Worm (Caenorhabditis elegans) whole organism, L4 larva: ENCODE data around the gene mak-1.
A peak's percentile ranks its signal among the peaks of the same experiment; 100 is the strongest.

Experiments
- D1046.2 ChIP-seq: fragments of 200-800 bp; sonication (Bioruptor generic); IDR thresholded peaks from 2 replicates; pipeline ENCODE4 v1.3.6; 2022; ENCODE audit warnings: missing genetic modification characterization, missing compliant biosample characterization
- T20F7.1 ChIP-seq: fragments of 200-800 bp; sonication (Bioruptor generic); optimal IDR thresholded peaks from 2 replicates; lab custom pipeline; 2018; ENCODE audit warnings: mild to moderate bottlenecking, missing genetic modification characterization, missing compliant biosample characterization
- T26A8.4 ChIP-seq: fragments of 200-800 bp; sonication (Bioruptor generic); IDR thresholded peaks from 2 replicates; pipeline ENCODE4 v1.3.6; 2022; ENCODE audit warnings: missing genetic modification characterization, missing compliant biosample characterization
- Y105C5A.15 ChIP-seq: fragments of 200-800 bp; sonication (Bioruptor generic); IDR thresholded peaks from 2 replicates; pipeline ENCODE4 v1.3.6; 2022; ENCODE audit warnings: missing genetic modification characterization, missing compliant biosample characterization
- Y48G9A.11 ChIP-seq: fragments of 200-800 bp; sonication (Bioruptor generic); IDR thresholded peaks from 2 replicates; pipeline ENCODE4 v1.3.6; 2022; ENCODE audit warnings: missing genetic modification reagents, missing genetic modification characterization, missing compliant biosample characterization
- Y5F2A.4 ChIP-seq: fragments of 200-800 bp; sonication (Bioruptor generic); optimal IDR thresholded peaks from 2 replicates; lab custom pipeline; 2018; ENCODE audit warnings: mild to moderate bottlenecking, missing genetic modification characterization, missing compliant biosample characterization
- ZK337.2 ChIP-seq: fragments of 200-800 bp; sonication (Bioruptor generic); IDR thresholded peaks from 2 replicates; pipeline ENCODE4 v1.3.6; 2022; ENCODE audit warnings: missing genetic modification reagents, missing genetic modification characterization, missing compliant biosample characterization
- aha-1 ChIP-seq: fragments of 150-350 bp; peaks from one replicate; lab custom pipeline; 2014; ENCODE audit warnings: missing biosample characterization, missing genetic modification characterization
- ama-1 ChIP-seq: fragments of 150-350 bp; optimal IDR thresholded peaks from 2 replicates; lab custom pipeline; 2014; ENCODE audit warnings: inconsistent platforms, mixed read lengths
- arid-1 ChIP-seq: fragments of 200-800 bp; sonication (Bioruptor generic); conservative IDR thresholded peaks from 2 replicates; pipeline ENCODE4 v1.3.6; 2022; ENCODE audit warnings: missing genetic modification reagents, missing genetic modification characterization, missing compliant biosample characterization
- ceh-20 ChIP-seq: fragments of 200-800 bp; sonication (Bioruptor generic); IDR thresholded peaks from 2 replicates; pipeline ENCODE4 v1.3.6; 2022; ENCODE audit warnings: missing genetic modification reagents, missing genetic modification characterization, missing compliant biosample characterization
- ceh-62 ChIP-seq: sonication (generic microtip); optimal IDR thresholded peaks from 2 replicates; lab custom pipeline; 2017; ENCODE audit warnings: missing biosample characterization, missing genetic modification characterization
- cey-2 ChIP-seq: sonication (generic microtip); optimal IDR thresholded peaks from 3 replicates; lab custom pipeline; 2017; ENCODE audit warnings: missing genetic modification characterization, mild to moderate bottlenecking, missing compliant biosample characterization, antibody characterized with exemption, borderline replicate concordance; ENCODE audit not compliant: insufficient read depth
- ctbp-1 ChIP-seq: fragments of 200-800 bp; sonication (Bioruptor generic); IDR thresholded peaks from 2 replicates; pipeline ENCODE4 v1.3.6; 2022; ENCODE audit warnings: missing genetic modification reagents, missing genetic modification characterization, missing compliant biosample characterization
- daf-12 ChIP-seq: fragments of 150-350 bp; optimal IDR thresholded peaks from 2 replicates; lab custom pipeline; 2014; ENCODE audit warnings: missing biosample characterization, missing genetic modification reagents, missing genetic modification characterization
- dmd-9 ChIP-seq: fragments of 200-800 bp; sonication (Bioruptor generic); IDR thresholded peaks from 2 replicates; pipeline ENCODE4 v1.3.6; 2022; ENCODE audit warnings: missing genetic modification reagents, missing genetic modification characterization, missing compliant biosample characterization
- dpl-1 ChIP-seq: fragments of 150-350 bp; optimal IDR thresholded peaks from 2 replicates; lab custom pipeline; 2014; ENCODE audit warnings: missing biosample characterization, missing genetic modification reagents, missing genetic modification characterization
- duxl-1 ChIP-seq: sonication (generic microtip); optimal IDR thresholded peaks from 2 replicates; lab custom pipeline; 2016; ENCODE audit warnings: mild to moderate bottlenecking, missing genetic modification characterization, moderate library complexity, missing compliant biosample characterization; ENCODE audit not compliant: poor library complexity
- dve-1 ChIP-seq: sonication (generic microtip); optimal IDR thresholded peaks from 2 replicates; lab custom pipeline; 2017; ENCODE audit warnings: antibody characterized with exemption, mild to moderate bottlenecking, missing genetic modification characterization, missing compliant biosample characterization; ENCODE audit not compliant: insufficient read depth
- egl-27 ChIP-seq: sonication (generic microtip); optimal IDR thresholded peaks from 3 replicates; lab custom pipeline; 2017; ENCODE audit warnings: missing biosample characterization, missing genetic modification reagents, missing genetic modification characterization
- egl-43 ChIP-seq: fragments of 200-800 bp; sonication (Bioruptor generic); IDR thresholded peaks from 2 replicates; pipeline ENCODE4 v1.3.6; 2022; ENCODE audit warnings: missing genetic modification reagents, missing genetic modification characterization, missing compliant biosample characterization
- hlh-11 ChIP-seq: fragments of 200-800 bp; sonication (Bioruptor generic); optimal IDR thresholded peaks from 2 replicates; lab custom pipeline; 2018; ENCODE audit warnings: mild to moderate bottlenecking, missing genetic modification characterization, missing compliant biosample characterization
- lim-7 ChIP-seq: fragments of 200-800 bp; sonication (Bioruptor generic); IDR thresholded peaks from 2 replicates; pipeline ENCODE4 v1.3.6; 2022; ENCODE audit warnings: missing genetic modification characterization, missing compliant biosample characterization
- lin-13 ChIP-seq: fragments of 150-350 bp; optimal IDR thresholded peaks from 2 replicates; lab custom pipeline; 2014; ENCODE audit warnings: missing biosample characterization, missing genetic modification reagents, missing genetic modification characterization
- lin-38 ChIP-seq: fragments of 200-800 bp; sonication (Bioruptor generic); IDR thresholded peaks from 2 replicates; pipeline ENCODE4 v1.3.6; 2022; ENCODE audit warnings: missing genetic modification reagents, missing genetic modification characterization, missing compliant biosample characterization
- lin-39 ChIP-seq: fragments of 150-350 bp; optimal IDR thresholded peaks from 2 replicates; lab custom pipeline; 2014; ENCODE audit warnings: missing biosample characterization, missing genetic modification reagents, missing genetic modification characterization
- lsy-2 ChIP-seq, 2 experiments: fragments of 150-350 bp in 1 of 2; sonication (generic microtip) in 1 of 2; optimal IDR thresholded peaks; 2 replicates each; lab custom pipeline; 2014 to 2017; ENCODE audit warnings: missing biosample characterization in 2 of 2, missing genetic modification characterization in 2 of 2
- madf-5 ChIP-seq, 2 experiments: fragments of 200-800 bp; sonication (Bioruptor generic); IDR thresholded peaks; 2 replicates each; pipeline ENCODE4 v1.3.6; 2022; ENCODE audit warnings: missing compliant biosample characterization in 2 of 2, missing genetic modification characterization in 2 of 2
- madf-9 ChIP-seq: fragments of 200-800 bp; sonication (Bioruptor generic); conservative IDR thresholded peaks from 2 replicates; pipeline ENCODE4 v1.3.6; 2022; ENCODE audit warnings: missing genetic modification reagents, missing genetic modification characterization, missing compliant biosample characterization
- mxl-2 ChIP-seq: fragments of 200-800 bp; sonication (Bioruptor generic); conservative IDR thresholded peaks from 2 replicates; pipeline ENCODE4 v1.3.6; 2022; ENCODE audit warnings: missing genetic modification reagents, missing genetic modification characterization, missing compliant biosample characterization
- mxl-3 ChIP-seq: fragments of 200-800 bp; sonication (Bioruptor generic); optimal IDR thresholded peaks from 2 replicates; lab custom pipeline; 2018; ENCODE audit warnings: mild to moderate bottlenecking, missing genetic modification characterization, missing compliant biosample characterization
- nhr-10 ChIP-seq: fragments of 150-350 bp; optimal IDR thresholded peaks from 2 replicates; lab custom pipeline; 2014; ENCODE audit warnings: missing biosample characterization, missing genetic modification characterization
- nhr-102 ChIP-seq: sonication (generic microtip); optimal IDR thresholded peaks from 2 replicates; lab custom pipeline; 2016; ENCODE audit warnings: mild to moderate bottlenecking, missing genetic modification characterization, moderate library complexity, missing compliant biosample characterization
- nhr-11 ChIP-seq: fragments of 150-350 bp; optimal IDR thresholded peaks from 2 replicates; lab custom pipeline; 2014; ENCODE audit warnings: missing biosample characterization, missing genetic modification characterization
- nhr-111 ChIP-seq: fragments of 200-800 bp; sonication (Bioruptor generic); optimal IDR thresholded peaks from 2 replicates; lab custom pipeline; 2018; ENCODE audit warnings: mild to moderate bottlenecking, missing genetic modification characterization, missing compliant biosample characterization
- nhr-25 ChIP-seq: sonication (generic microtip); optimal IDR thresholded peaks from 2 replicates; lab custom pipeline; 2017; ENCODE audit warnings: missing genetic modification characterization, mild to moderate bottlenecking, missing compliant biosample characterization, antibody characterized with exemption, moderate library complexity, borderline replicate concordance; ENCODE audit not compliant: insufficient read depth
- nhr-6 ChIP-seq: fragments of 150-350 bp; optimal IDR thresholded peaks from 2 replicates; lab custom pipeline; 2014; ENCODE audit warnings: missing biosample characterization, missing genetic modification characterization
- pqm-1 ChIP-seq: sonication (generic microtip); optimal IDR thresholded peaks from 2 replicates; lab custom pipeline; 2017; ENCODE audit warnings: missing biosample characterization, missing genetic modification characterization
- rbr-2 ChIP-seq: sonication (generic microtip); optimal IDR thresholded peaks from 2 replicates; lab custom pipeline; 2016; ENCODE audit warnings: missing genotype, missing genetic modification characterization, missing compliant biosample characterization
- saeg-2 ChIP-seq: fragments of 200-800 bp; sonication (Bioruptor generic); IDR thresholded peaks from 2 replicates; pipeline ENCODE4 v1.3.6; 2022; ENCODE audit warnings: missing genetic modification reagents, missing genetic modification characterization, missing compliant biosample characterization
- sdz-12 ChIP-seq: fragments of 200-800 bp; sonication (Bioruptor generic); optimal IDR thresholded peaks from 2 replicates; lab custom pipeline; 2018; ENCODE audit warnings: mild to moderate bottlenecking, missing genetic modification characterization, missing compliant biosample characterization
- skn-1 ChIP-seq: fragments of 150-350 bp; optimal IDR thresholded peaks from 2 replicates; lab custom pipeline; 2014; ENCODE audit warnings: missing biosample characterization, missing genetic modification characterization
- snpc-1.2 ChIP-seq: fragments of 200-800 bp; sonication (Bioruptor generic); IDR thresholded peaks from 2 replicates; pipeline ENCODE4 v1.3.6; 2022; ENCODE audit warnings: missing genetic modification reagents, missing genetic modification characterization, missing compliant biosample characterization
- tra-1 ChIP-seq: fragments of 200-800 bp; sonication (Bioruptor generic); IDR thresholded peaks from 2 replicates; pipeline ENCODE4 v1.3.6; 2022; ENCODE audit warnings: missing genetic modification reagents, missing genetic modification characterization, missing compliant biosample characterization
- unc-130 ChIP-seq: sonication (generic microtip); optimal IDR thresholded peaks from 2 replicates; lab custom pipeline; 2016; ENCODE audit warnings: missing genetic modification reagents, missing genetic modification characterization, missing compliant biosample characterization
- zip-11 ChIP-seq: fragments of 200-800 bp; sonication (Bioruptor generic); IDR thresholded peaks from 2 replicates; pipeline ENCODE4 v1.3.6; 2022; ENCODE audit warnings: missing genetic modification characterization, missing compliant biosample characterization
- ztf-11 ChIP-seq: fragments of 150-350 bp; optimal IDR thresholded peaks from 2 replicates; lab custom pipeline; 2014; ENCODE audit warnings: missing biosample characterization, missing genetic modification characterization

mak-1 gene

ce11 chrII:8746298-8746775, 2.5 kb downstream of the mak-1 start (continued):
- TF ChIP-seq T26A8.4 (GFP tag; lab: Robert Waterston, UW) (peak; percentile 64), egl-43 (GFP tag; lab: Robert Waterston, UW) (0 out of 2 replicates have a peak, but pooled peaks have one; percentile 11), arid-1 (0 out of 2 replicates have a peak, but pooled peaks have one; percentile 37), rbr-2 (tag; lab: Kevin White, UChicago) (no peak), nhr-111 (GFP tag; lab: Kevin White, UChicago) (peak; percentile 77), nhr-102 (tag; lab: Kevin White, UChicago) (no peak), madf-5 (GFP tag; IDR thresholded peaks at IDR 0.05; lab: Robert Waterston, UW) (peak in 1 of 2 experiments; percentile 63; a peak in 1 of 4 replicates), skn-1 (no peak), dve-1 (tag; lab: Kevin White, UChicago) (no peak), pqm-1 (no peak), tra-1 (GFP tag; lab: Robert Waterston, UW) (peak; percentile 17; the same call in 1 of the 2 replicates), egl-27 (tag; lab: Kevin White, UChicago) (no peak), ama-1 (lab: Kevin White, UChicago) (peak; percentile 96), lin-38 (GFP tag; lab: Robert Waterston, UW) (0 out of 2 replicates have a peak, but pooled peaks have one; percentile 4), Y105C5A.15 (peak; percentile 74; the same call in 1 of the 2 replicates), ztf-11 (tag; lab: Kevin White, UChicago) (no peak), ceh-62 (tag; lab: Kevin White, UChicago) (no peak), mxl-2 (GFP tag; lab: Robert Waterston, UW) (peak; percentile 68), nhr-25 (tag; lab: Kevin White, UChicago) (peak; percentile 71), T20F7.1 (peak; percentile 35), mxl-3 (GFP tag; lab: Kevin White, UChicago) (no peak), D1046.2 (GFP tag; lab: Robert Waterston, UW) (peak; percentile 28; the same call in 1 of the 2 replicates), lin-13 (GFP tag; lab: Kevin White, UChicago) (no peak)

ce11 chrII:8747246-8747938, 3.5 kb downstream of the mak-1 start:
- peak; percentile 23 for TF ChIP-seq nhr-11 (tag; lab: Kevin White, UChicago)
- no peak; the same call in 1 of the 2 replicates for TF ChIP-seq dmd-9 (GFP tag; lab: Robert Waterston, UW)
- peak; percentile 78; the same call in 1 of the 2 replicates for TF ChIP-seq ceh-20 (GFP tag; lab: Robert Waterston, UW)
- TF ChIP-seq ctbp-1: no peak; the same call in none of the 2 replicates
- no peak for TF ChIP-seq pqm-1
- TF ChIP-seq ZK337.2 (GFP tag; lab: Robert Waterston, UW): no peak
- no peak for TF ChIP-seq Y48G9A.11
- peak; percentile 60; the same call in 1 of the 2 replicates for TF ChIP-seq lim-7
- no peak for TF ChIP-seq lin-39 (tag; lab: Kevin White, UChicago)
- no peak; the same call in 1 of the 2 replicates for TF ChIP-seq madf-9 (GFP tag; lab: Robert Waterston, UW)
- peak; percentile 70 for TF ChIP-seq hlh-11
- no peak for TF ChIP-seq ceh-62 (tag; lab: Kevin White, UChicago)
- TF ChIP-seq nhr-10 (tag; lab: Kevin White, UChicago): peak; percentile 65
- no peak for TF ChIP-seq sdz-12 (GFP tag; lab: Kevin White, UChicago)
- TF ChIP-seq zip-11 (GFP tag; lab: Robert Waterston, UW): no peak
- peak; percentile 30 for TF ChIP-seq nhr-6 (tag; lab: Kevin White, UChicago)
- no peak for TF ChIP-seq daf-12 (tag; lab: Kevin White, UChicago)
- peak; percentile 47 to 51 for TF ChIP-seq lsy-2 (tag; optimal IDR thresholded peaks at IDR 0.05; lab: Kevin White, UChicago)
- peak; percentile 58; the same call in 1 of the 2 replicates for TF ChIP-seq snpc-1.2 (GFP tag; lab: Robert Waterston, UW)
- TF ChIP-seq Y5F2A.4 (GFP tag; lab: Kevin White, UChicago): peak; percentile 42
- TF ChIP-seq mxl-3 (GFP tag; lab: Kevin White, UChicago): peak; percentile 14
- TF ChIP-seq rbr-2 (tag; lab: Kevin White, UChicago): peak; percentile 14
- TF ChIP-seq nhr-25 (tag; lab: Kevin White, UChicago): peak; percentile 67
- no peak for TF ChIP-seq dpl-1
- peak; percentile 75 for TF ChIP-seq D1046.2 (GFP tag; lab: Robert Waterston, UW)
- no peak for TF ChIP-seq unc-130 (GFP tag; lab: Kevin White, UChicago)
- no peak for TF ChIP-seq cey-2 (tag; lab: Kevin White, UChicago)
- TF ChIP-seq aha-1 (tag; lab: Kevin White, UChicago): peak; percentile 93
- peak; percentile 83 for TF ChIP-seq duxl-1
- TF ChIP-seq saeg-2: no peak
